Fruit fly (Drosophila melanogaster) whole organism, embryonic: ENCODE results near the gene miple2.

Experiments
- CG1024 ChIP-seq: fragments of 200-800 bp; sonication (Bioruptor generic); IDR thresholded peaks from 2 replicates; pipeline ENCODE4 v1.3.6; 2022; ENCODE audit warnings: missing biosample characterization, missing genetic modification characterization
- CG10321 ChIP-seq: fragments of 200-800 bp; sonication (Bioruptor generic); IDR thresholded peaks from 2 replicates; pipeline ENCODE4 v1.3.6; 2022; ENCODE audit warnings: missing biosample characterization, missing genetic modification characterization
- CG10431 ChIP-seq: fragments of 200-800 bp; sonication (Bioruptor generic); optimal IDR thresholded peaks from 3 replicates; lab custom pipeline; 2018; ENCODE audit warnings: missing biosample characterization, mild to moderate bottlenecking, missing genetic modification characterization
- CG11247 ChIP-seq: fragments of 200-800 bp; sonication (Bioruptor generic); IDR thresholded peaks from 2 replicates; pipeline ENCODE4 v1.3.6; 2022; ENCODE audit warnings: missing biosample characterization, missing genetic modification characterization
- CG12299 ChIP-seq: fragments of 200-800 bp; sonication (Bioruptor generic); optimal IDR thresholded peaks from 2 replicates; lab custom pipeline; 2018; ENCODE audit warnings: missing biosample characterization, mild to moderate bottlenecking, missing genetic modification characterization
- CG12391 ChIP-seq: fragments of 200-800 bp; sonication (Bioruptor generic); optimal IDR thresholded peaks from 3 replicates; lab custom pipeline; 2018; ENCODE audit warnings: missing biosample characterization, mild to moderate bottlenecking, missing genetic modification characterization, moderate library complexity
- CG14050 ChIP-seq: fragments of 200-800 bp; sonication (Bioruptor generic); IDR thresholded peaks from 3 replicates; pipeline ENCODE4 v1.3.6; 2022; ENCODE audit warnings: missing biosample characterization, missing genetic modification characterization
- CG15696 ChIP-seq: fragments of 200-800 bp; sonication (Bioruptor generic); optimal IDR thresholded peaks from 2 replicates; lab custom pipeline; 2019; ENCODE audit warnings: missing biosample characterization, mild to moderate bottlenecking, missing genetic modification characterization, moderate library complexity
- CG1647 ChIP-seq: fragments of 200-800 bp; sonication (Bioruptor generic); optimal IDR thresholded peaks from 3 replicates; lab custom pipeline; 2016; ENCODE audit warnings: missing biosample characterization, missing genetic modification characterization
- CG1832 ChIP-seq: fragments of 200-800 bp; sonication (Bioruptor generic); optimal IDR thresholded peaks from 2 replicates; lab custom pipeline; 2017; ENCODE audit warnings: missing biosample characterization, mild to moderate bottlenecking, missing genetic modification characterization, inconsistent platforms
- CG2129 ChIP-seq: fragments of 200-800 bp; sonication (Bioruptor generic); IDR thresholded peaks from 2 replicates; pipeline ENCODE4 v1.3.6; 2022; ENCODE audit warnings: missing biosample characterization, missing genetic modification characterization; ENCODE audit not compliant: partially characterized antibody
- CG31365 ChIP-seq: fragments of 200-800 bp; sonication (Bioruptor generic); optimal IDR thresholded peaks from 2 replicates; lab custom pipeline; 2018; ENCODE audit warnings: missing biosample characterization, mild to moderate bottlenecking, missing genetic modification characterization
- CG33557 ChIP-seq: fragments of 200-800 bp; sonication (Bioruptor generic); optimal IDR thresholded peaks from 2 replicates; lab custom pipeline; 2019; ENCODE audit warnings: missing biosample characterization, mild to moderate bottlenecking, missing genetic modification characterization, moderate library complexity
- CG3726 ChIP-seq: fragments of 200-800 bp; sonication (Bioruptor generic); IDR thresholded peaks from 3 replicates; pipeline ENCODE4, ENCODE4 v1.3.6; 2022; ENCODE audit warnings: missing biosample characterization, missing genetic modification characterization
- CG3838 ChIP-seq: fragments of 200-800 bp; sonication (Bioruptor generic); optimal IDR thresholded peaks from 3 replicates; lab custom pipeline; 2016; ENCODE audit warnings: missing biosample characterization, missing genetic modification characterization
- CG3847 ChIP-seq: fragments of 200-800 bp; sonication (Bioruptor generic); IDR thresholded peaks from 2 replicates; pipeline ENCODE4 v1.3.6; 2022; ENCODE audit warnings: missing biosample characterization, missing genetic modification characterization
- CG4360 ChIP-seq: fragments of 200-800 bp; sonication (Bioruptor generic); IDR thresholded peaks from 2 replicates; pipeline ENCODE4 v1.3.6; 2022; ENCODE audit warnings: missing biosample characterization, missing genetic modification characterization
- CG5245 ChIP-seq: fragments of 200-800 bp; sonication (Bioruptor generic); optimal IDR thresholded peaks from 3 replicates; lab custom pipeline; 2016; ENCODE audit warnings: missing biosample characterization, missing genetic modification characterization
- CG6175 ChIP-seq: fragments of 200-800 bp; sonication (Bioruptor generic); IDR thresholded peaks from 3 replicates; pipeline ENCODE4 v1.3.6; 2022; ENCODE audit warnings: missing biosample characterization, missing genetic modification characterization
- CG7372 ChIP-seq: fragments of 200-800 bp; sonication (Bioruptor generic); IDR thresholded peaks from 2 replicates; pipeline ENCODE4 v1.3.6; 2022; ENCODE audit warnings: missing biosample characterization, missing genetic modification characterization
- CG7839 ChIP-seq: fragments of 200-800 bp; sonication (Bioruptor generic); optimal IDR thresholded peaks from 3 replicates; lab custom pipeline; 2018; ENCODE audit warnings: missing biosample characterization, mild to moderate bottlenecking, missing genetic modification characterization, moderate library complexity
- CG8388 ChIP-seq: fragments of 200-800 bp; sonication (Bioruptor generic); optimal IDR thresholded peaks from 2 replicates; lab custom pipeline; 2019; ENCODE audit warnings: missing biosample characterization, mild to moderate bottlenecking, missing genetic modification characterization, moderate library complexity
- CG8478 ChIP-seq: fragments of >200 bp; optimal IDR thresholded peaks from 2 replicates; lab custom pipeline; 2018
- Dll ChIP-seq: fragments of 200-800 bp; sonication (Bioruptor generic); IDR thresholded peaks from 4 replicates; pipeline ENCODE4 v1.3.6; 2022; ENCODE audit warnings: missing biosample characterization, missing genetic modification characterization; ENCODE audit not compliant: partially characterized antibody
- Elba2 ChIP-seq: fragments of 200-800 bp; sonication (Bioruptor generic); optimal IDR thresholded peaks from 3 replicates; lab custom pipeline; 2016; ENCODE audit warnings: missing biosample characterization, missing genetic modification characterization
- Hr39 ChIP-seq: fragments of >200 bp; optimal IDR thresholded peaks from 2 replicates; lab custom pipeline; 2017
- Jarid2 ChIP-seq: fragments of 200-800 bp; sonication (Bioruptor generic); optimal IDR thresholded peaks from 3 replicates; lab custom pipeline; 2017; ENCODE audit warnings: mild to moderate bottlenecking, missing biosample characterization, missing genetic modification reagents, missing genetic modification characterization
- Meics ChIP-seq: fragments of 200-800 bp; sonication (Bioruptor generic); optimal IDR thresholded peaks from 2 replicates; lab custom pipeline; 2017; ENCODE audit warnings: missing biosample characterization, mild to moderate bottlenecking, missing genetic modification characterization
- NC2α ChIP-seq: fragments of 200-800 bp; sonication (Bioruptor generic); optimal IDR thresholded peaks from 2 replicates; lab custom pipeline; 2016; ENCODE audit warnings: missing biosample characterization, missing genetic modification characterization
- NK7.1 ChIP-seq: fragments of 200-800 bp; sonication (Bioruptor generic); optimal IDR thresholded peaks from 3 replicates; lab custom pipeline; 2016; ENCODE audit warnings: missing biosample characterization, missing genetic modification characterization
- NfI ChIP-seq: fragments of 200-800 bp; sonication (Bioruptor generic); optimal IDR thresholded peaks from 3 replicates; lab custom pipeline; 2018; ENCODE audit warnings: missing biosample characterization, mild to moderate bottlenecking, missing genetic modification characterization, moderate library complexity
- Optix ChIP-seq: fragments of 200-800 bp; sonication (Bioruptor generic); IDR thresholded peaks from 3 replicates; pipeline ENCODE4 v1.3.6; 2022; ENCODE audit warnings: missing biosample characterization, missing genetic modification characterization
- Rx ChIP-seq: fragments of 200-800 bp; sonication (Bioruptor generic); IDR thresholded peaks from 2 replicates; pipeline ENCODE4 v1.3.6; 2022; ENCODE audit warnings: missing biosample characterization, missing genetic modification characterization
- Sox102F ChIP-seq: fragments of 200-800 bp; sonication (Bioruptor generic); optimal IDR thresholded peaks from 2 replicates; lab custom pipeline; 2018; ENCODE audit warnings: missing biosample characterization, mild to moderate bottlenecking, missing genetic modification characterization, moderate library complexity
- Sry-β ChIP-seq: fragments of 200-800 bp; sonication (Bioruptor generic); optimal IDR thresholded peaks from 2 replicates; lab custom pipeline; 2018; ENCODE audit warnings: missing biosample characterization, mild to moderate bottlenecking, missing genetic modification characterization, moderate library complexity
- Sry-δ ChIP-seq: fragments of 200-800 bp; sonication (Bioruptor generic); optimal IDR thresholded peaks from 2 replicates; lab custom pipeline; 2016; ENCODE audit warnings: missing biosample characterization, missing genetic modification characterization
- ato ChIP-seq: fragments of 200-800 bp; sonication (Bioruptor generic); IDR thresholded peaks from 2 replicates; pipeline ENCODE4 v1.3.6; 2022; ENCODE audit warnings: missing biosample characterization, missing genetic modification characterization; ENCODE audit not compliant: partially characterized antibody
- ci ChIP-seq: fragments of 200-800 bp; sonication (Bioruptor generic); IDR thresholded peaks from 3 replicates; pipeline ENCODE4 v1.3.6; 2022; ENCODE audit warnings: missing biosample characterization, missing genetic modification characterization
- dmrt11E ChIP-seq: fragments of 200-800 bp; sonication (Bioruptor generic); optimal IDR thresholded peaks from 3 replicates; lab custom pipeline; 2018; ENCODE audit warnings: missing biosample characterization, mild to moderate bottlenecking, missing genetic modification characterization, moderate library complexity
- dmrt99B ChIP-seq: fragments of 200-800 bp; sonication (Bioruptor generic); optimal IDR thresholded peaks from 2 replicates; lab custom pipeline; 2018; ENCODE audit warnings: missing biosample characterization, mild to moderate bottlenecking, missing genetic modification characterization, moderate library complexity
- emc ChIP-seq: fragments of 200-800 bp; sonication (Bioruptor generic); optimal IDR thresholded peaks from 2 replicates; lab custom pipeline; 2016; ENCODE audit warnings: missing biosample characterization, missing genetic modification characterization
- gcm ChIP-seq: fragments of 200-800 bp; sonication (Bioruptor generic); optimal IDR thresholded peaks from 2 replicates; lab custom pipeline; 2019; ENCODE audit warnings: missing biosample characterization, mild to moderate bottlenecking, missing genetic modification characterization, moderate library complexity
- h ChIP-seq: fragments of >200 bp; optimal IDR thresholded peaks from 2 replicates; lab custom pipeline; 2017
- mirr ChIP-seq: fragments of 200-800 bp; sonication (Bioruptor generic); optimal IDR thresholded peaks from 3 replicates; lab custom pipeline; 2018; ENCODE audit warnings: missing biosample characterization, mild to moderate bottlenecking, missing genetic modification characterization
- phol ChIP-seq: fragments of 200-800 bp; sonication (Bioruptor generic); optimal IDR thresholded peaks from 3 replicates; lab custom pipeline; 2018; ENCODE audit warnings: missing biosample characterization, mild to moderate bottlenecking, missing genetic modification characterization, moderate library complexity
- sob ChIP-seq: fragments of 200-800 bp; sonication (Bioruptor generic); IDR thresholded peaks from 2 replicates; pipeline ENCODE4 v1.3.6; 2022; ENCODE audit warnings: missing biosample characterization, missing genetic modification characterization
- trh ChIP-seq: fragments of 200-800 bp; sonication (Bioruptor generic); optimal IDR thresholded peaks from 2 replicates; lab custom pipeline; 2016; ENCODE audit warnings: missing biosample characterization, missing genetic modification characterization
- twi ChIP-seq: fragments of 200-800 bp; optimal IDR thresholded peaks from 2 replicates; lab custom pipeline; 2019; ENCODE audit warnings: missing biosample characterization, mild to moderate bottlenecking, missing genetic modification characterization, moderate library complexity
- vvl ChIP-seq: fragments of 200-800 bp; sonication (Bioruptor generic); IDR thresholded peaks from 2 replicates; pipeline ENCODE4 v1.3.6; 2022; ENCODE audit warnings: missing biosample characterization, missing genetic modification characterization
- zfh2 ChIP-seq: fragments of 200-800 bp; sonication (Bioruptor generic); optimal IDR thresholded peaks from 2 replicates; lab custom pipeline; 2016; ENCODE audit warnings: missing biosample characterization, missing genetic modification characterization

miple2 gene

dm6 chr3L:257618-258475 lies 13.2 kb upstream of the miple2 start, which contains the start of the genes DIP2 and wac (continued):
- TF ChIP-seq mirr, result peak; percentile 48
- no peak for TF ChIP-seq Hr39 (lab: Kevin White, UChicago)
- peak; percentile 80 for TF ChIP-seq CG11247 (GFP tag; lab: Robert Waterston, UW)
- TF ChIP-seq h (lab: Kevin White, UChicago), result no peak
- peak; percentile 77 for TF ChIP-seq CG3847 (GFP tag; lab: Robert Waterston, UW)
- TF ChIP-seq NC2α, result peak; percentile 61
- TF ChIP-seq CG14050 (GFP tag; lab: Robert Waterston, UW), result peak; percentile 19; the same call in 1 of the 3 replicates
- TF ChIP-seq zfh2 (GFP tag; lab: Kevin White, UChicago), result peak; percentile 93
- TF ChIP-seq Sry-δ (GFP tag; lab: Kevin White, UChicago), result peak; percentile 98
- TF ChIP-seq Elba2 (GFP tag; lab: Kevin White, UChicago), result peak; percentile 56
- no peak for TF ChIP-seq Sox102F (GFP tag; lab: Kevin White, UChicago)
- peak; percentile 28 for TF ChIP-seq CG8388
- peak; percentile 73 for TF ChIP-seq CG5245 (GFP tag; lab: Kevin White, UChicago)
- TF ChIP-seq CG3838, result peak; percentile 54
- no peak for TF ChIP-seq dmrt99B (tag; lab: Kevin White, UChicago)
- TF ChIP-seq sob (GFP tag; lab: Robert Waterston, UW), result peak; percentile 74
- TF ChIP-seq Dll, result peak; percentile 96
- TF ChIP-seq Meics (GFP tag; lab: Kevin White, UChicago), result no peak
- peak; percentile 81 for TF ChIP-seq CG12391 (tag; lab: Kevin White, UChicago)
- peak; percentile 70 for TF ChIP-seq NfI (GFP tag; lab: Kevin White, UChicago)
- TF ChIP-seq CG31365 (tag; lab: Kevin White, UChicago), result peak; percentile 53
- no peak for TF ChIP-seq trh (GFP tag; lab: Kevin White, UChicago)
- peak; percentile 60 for TF ChIP-seq CG33557 (GFP tag; lab: Kevin White, UChicago)
- peak; percentile 13 for TF ChIP-seq Sry-β (GFP tag; lab: Kevin White, UChicago)
- TF ChIP-seq CG8478, result no peak
- peak; percentile 25 for TF ChIP-seq emc (GFP tag; lab: Kevin White, UChicago)
- TF ChIP-seq phol (tag; lab: Kevin White, UChicago), result peak; percentile 68
- TF ChIP-seq CG7372 (GFP tag; lab: Robert Waterston, UW), result peak; percentile 52
- no peak for TF ChIP-seq Jarid2 (GFP tag; lab: Kevin White, UChicago)
- TF ChIP-seq CG4360, result no peak
- TF ChIP-seq CG12299 (tag; lab: Kevin White, UChicago), result peak; percentile 3
- peak; percentile 23 for TF ChIP-seq dmrt11E (tag; lab: Kevin White, UChicago)
- TF ChIP-seq ci (GFP tag; lab: Robert Waterston, UW), result peak; percentile 87
- peak; percentile 62; the same call in 1 of the 2 replicates for TF ChIP-seq CG1024 (GFP tag; lab: Robert Waterston, UW)
- TF ChIP-seq CG6175 (GFP tag; lab: Robert Waterston, UW), result peak; percentile 50; the same call in 2 of the 3 replicates
- no peak for TF ChIP-seq twi (tag; lab: Kevin White, UChicago)
- TF ChIP-seq CG7839 (tag; lab: Kevin White, UChicago), result no peak
- TF ChIP-seq CG10321 (GFP tag; lab: Robert Waterston, UW), result no peak
- peak; percentile 68 for TF ChIP-seq ato
- peak; percentile 54; the same call in 2 of the 3 replicates for TF ChIP-seq Optix
- TF ChIP-seq CG1647, result peak; percentile 83
- TF ChIP-seq CG15696, result peak; percentile 55
- peak; percentile 33 for TF ChIP-seq gcm (GFP tag; lab: Kevin White, UChicago)
- peak; percentile 49 for TF ChIP-seq CG10431
- TF ChIP-seq Rx (GFP tag; lab: Robert Waterston, UW), result peak; percentile 34
- peak; percentile 55 for TF ChIP-seq CG2129
- TF ChIP-seq CG1832, result no peak
- TF ChIP-seq vvl (GFP tag; lab: Robert Waterston, UW), result peak; percentile 89
- no peak for TF ChIP-seq CG3726 (GFP tag; lab: Robert Waterston, UW)
- TF ChIP-seq NK7.1 (GFP tag; lab: Kevin White, UChicago), result peak; percentile 67
